Worm (Caenorhabditis elegans) whole organism, young adult: ENCODE results near the gene srlf-11.

ENCODE experiments used
- B0019.2 ChIP-seq: fragments of 200-800 bp; sonication (Bioruptor generic); conservative IDR thresholded peaks from 2 replicates; pipeline ENCODE4 v1.3.6; 2022; ENCODE audit warnings: missing genetic modification reagents, missing genetic modification characterization, missing compliant biosample characterization
- C17E4.6 ChIP-seq: fragments of 200-800 bp; sonication (Bioruptor generic); IDR thresholded peaks from 2 replicates; pipeline ENCODE4 v1.3.6; 2022; ENCODE audit warnings: missing genetic modification reagents, missing genetic modification characterization, missing compliant biosample characterization
- F22D6.2 ChIP-seq: sonication (generic microtip); optimal IDR thresholded peaks from 2 replicates; lab custom pipeline; 2016; ENCODE audit warnings: mild to moderate bottlenecking, missing genetic modification characterization, missing compliant biosample characterization
- F23B12.7 ChIP-seq: sonication (generic microtip); optimal IDR thresholded peaks from 2 replicates; lab custom pipeline; 2017; ENCODE audit warnings: missing genetic modification characterization, mild to moderate bottlenecking, missing compliant biosample characterization, antibody characterized with exemption, moderate library complexity; ENCODE audit not compliant: insufficient read depth
- F57A8.1 ChIP-seq: fragments of 200-800 bp; sonication (Bioruptor generic); optimal IDR thresholded peaks from 2 replicates; lab custom pipeline; 2018; ENCODE audit warnings: mild to moderate bottlenecking, missing genetic modification characterization, moderate library complexity, missing compliant biosample characterization
- F57C9.4 ChIP-seq: sonication (generic microtip); optimal IDR thresholded peaks from 2 replicates; lab custom pipeline; 2017; ENCODE audit warnings: mild to moderate bottlenecking, missing genetic modification characterization, missing compliant biosample characterization
- K11D2.4 ChIP-seq: fragments of 200-800 bp; sonication (Bioruptor generic); IDR thresholded peaks from 2 replicates; pipeline ENCODE4 v1.3.6; 2022; ENCODE audit warnings: missing genetic modification reagents, missing genetic modification characterization, missing compliant biosample characterization
- K12H6.12 ChIP-seq: fragments of 200-800 bp; sonication (Bioruptor generic); optimal IDR thresholded peaks from 2 replicates; lab custom pipeline; 2018; ENCODE audit warnings: mild to moderate bottlenecking, missing genetic modification characterization, missing compliant biosample characterization
- T07F8.4 ChIP-seq: sonication (generic microtip); optimal IDR thresholded peaks from 2 replicates; lab custom pipeline; 2016; ENCODE audit warnings: mild to moderate bottlenecking, missing genetic modification characterization, moderate library complexity, missing compliant biosample characterization
- Y53G8AR.9 ChIP-seq: fragments of 200-800 bp; sonication (Bioruptor generic); conservative IDR thresholded peaks from 2 replicates; pipeline ENCODE4 v1.3.6; 2022; ENCODE audit warnings: missing genetic modification reagents, missing genetic modification characterization, missing compliant biosample characterization
- Y56A3A.18 ChIP-seq: fragments of 200-800 bp; sonication (Bioruptor generic); IDR thresholded peaks from 2 replicates; pipeline ENCODE4 v1.3.6; 2022; ENCODE audit warnings: missing genetic modification reagents, missing genetic modification characterization, missing compliant biosample characterization
- aptf-2 ChIP-seq: fragments of 200-800 bp; sonication (Bioruptor generic); conservative IDR thresholded peaks from 2 replicates; pipeline ENCODE4 v1.3.6; 2022; ENCODE audit warnings: missing genetic modification reagents, missing genetic modification characterization, missing compliant biosample characterization
- attf-3 ChIP-seq: fragments of 200-800 bp; sonication (Bioruptor generic); conservative IDR thresholded peaks from 2 replicates; pipeline ENCODE4 v1.3.6; 2022; ENCODE audit warnings: missing genetic modification reagents, missing genetic modification characterization, missing compliant biosample characterization
- attf-5 ChIP-seq: fragments of 200-800 bp; sonication (Bioruptor generic); optimal IDR thresholded peaks from 2 replicates; lab custom pipeline; 2018; ENCODE audit warnings: mild to moderate bottlenecking, missing genetic modification characterization, missing compliant biosample characterization
- cebp-1 ChIP-seq, 2 experiments: fragments of 200-800 bp in 1 of 2; sonication (Bioruptor generic) in 1 of 2; sonication (generic microtip) in 1 of 2; IDR thresholded peaks in 1 of 2; optimal IDR thresholded peaks in 1 of 2; 2 replicates each; pipeline versions ENCODE4 v1.3.6 to Lab custom; 2017 to 2022; ENCODE audit warnings: missing compliant biosample characterization in 2 of 2, missing genetic modification characterization in 2 of 2, mild to moderate bottlenecking in 1 of 2, missing genetic modification reagents in 1 of 2, moderate library complexity in 1 of 2
- cebp-2 ChIP-seq: fragments of 200-800 bp; sonication (Bioruptor generic); IDR thresholded peaks from 2 replicates; pipeline ENCODE4 v1.3.6; 2022; ENCODE audit warnings: missing genetic modification characterization, missing compliant biosample characterization
- ceh-100 ChIP-seq: fragments of 200-800 bp; sonication (Bioruptor generic); IDR thresholded peaks from 2 replicates; pipeline ENCODE4 v1.3.6; 2022; ENCODE audit warnings: missing genetic modification reagents, missing genetic modification characterization, missing compliant biosample characterization
- efl-1 ChIP-seq: fragments of 150-350 bp; optimal IDR thresholded peaks from 2 replicates; lab custom pipeline; 2014; ENCODE audit warnings: missing biosample characterization, missing genetic modification reagents, missing genetic modification characterization
- egl-44 ChIP-seq: fragments of 200-800 bp; sonication (Bioruptor generic); IDR thresholded peaks from 2 replicates; pipeline ENCODE4 v1.3.6; 2022; ENCODE audit warnings: missing genetic modification reagents, missing genetic modification characterization, missing compliant biosample characterization
- egrh-3 ChIP-seq: fragments of 200-800 bp; sonication (Bioruptor generic); IDR thresholded peaks from 2 replicates; pipeline ENCODE4 v1.3.6; 2022; ENCODE audit warnings: missing genetic modification reagents, missing genetic modification characterization, missing compliant biosample characterization
- ekl-4 ChIP-seq: fragments of 200-800 bp; sonication (Bioruptor generic); IDR thresholded peaks from 2 replicates; pipeline ENCODE4 v1.3.6; 2022; ENCODE audit warnings: missing genetic modification reagents, missing genetic modification characterization, missing compliant biosample characterization
- gei-17 ChIP-seq: fragments of 200-800 bp; sonication (Bioruptor generic); optimal IDR thresholded peaks from 2 replicates; lab custom pipeline; 2018; ENCODE audit warnings: mild to moderate bottlenecking, missing genetic modification characterization, missing compliant biosample characterization
- hsf-1 ChIP-seq: fragments of 200-800 bp; sonication (Bioruptor generic); IDR thresholded peaks from 2 replicates; pipeline ENCODE4 v1.3.6; 2022; ENCODE audit warnings: missing genetic modification reagents, missing genetic modification characterization, missing compliant biosample characterization
- let-526 ChIP-seq: fragments of 200-800 bp; sonication (Bioruptor generic); IDR thresholded peaks from 2 replicates; pipeline ENCODE4 v1.3.6; 2022; ENCODE audit warnings: missing genetic modification reagents, missing genetic modification characterization, missing compliant biosample characterization
- lin-40 ChIP-seq: sonication (generic microtip); optimal IDR thresholded peaks from 2 replicates; lab custom pipeline; 2016; ENCODE audit warnings: missing genetic modification characterization, mild to moderate bottlenecking, missing compliant biosample characterization, missing genotype, missing genetic modification reagents
- lin-54 ChIP-seq: fragments of 200-800 bp; sonication (Bioruptor generic); optimal IDR thresholded peaks from 2 replicates; lab custom pipeline; 2018; ENCODE audit warnings: mild to moderate bottlenecking, missing genetic modification characterization, missing compliant biosample characterization
- lir-1 ChIP-seq: fragments of 200-800 bp; sonication (Bioruptor generic); conservative IDR thresholded peaks from 2 replicates; pipeline ENCODE4 v1.3.6; 2022; ENCODE audit warnings: missing genetic modification reagents, missing genetic modification characterization, missing compliant biosample characterization
- madf-10 ChIP-seq: sonication (generic microtip); optimal IDR thresholded peaks from 2 replicates; lab custom pipeline; 2016; ENCODE audit warnings: mild to moderate bottlenecking, missing genetic modification characterization, missing compliant biosample characterization
- madf-8 ChIP-seq: fragments of 200-800 bp; sonication (Bioruptor generic); conservative IDR thresholded peaks from 2 replicates; pipeline ENCODE4 v1.3.6; 2022; ENCODE audit warnings: missing genetic modification reagents, missing genetic modification characterization, missing compliant biosample characterization
- mcd-1 ChIP-seq: fragments of 200-800 bp; sonication (Bioruptor generic); IDR thresholded peaks from 2 replicates; pipeline ENCODE4 v1.3.6; 2022; ENCODE audit warnings: missing genetic modification reagents, missing genetic modification characterization, missing compliant biosample characterization
- mel-28 ChIP-seq: sonication (generic microtip); optimal IDR thresholded peaks from 2 replicates; lab custom pipeline; 2016; ENCODE audit warnings: borderline replicate concordance, mild to moderate bottlenecking, missing genetic modification characterization, missing compliant biosample characterization
- nhr-120 ChIP-seq: fragments of 200-800 bp; sonication (Bioruptor generic); IDR thresholded peaks from 2 replicates; pipeline ENCODE4 v1.3.6; 2022; ENCODE audit warnings: missing genetic modification characterization, missing compliant biosample characterization
- nhr-179 ChIP-seq: sonication (generic microtip); optimal IDR thresholded peaks from 2 replicates; lab custom pipeline; 2016; ENCODE audit warnings: mild to moderate bottlenecking, missing genetic modification characterization, missing compliant biosample characterization
- nhr-27 ChIP-seq: fragments of 200-800 bp; sonication (Bioruptor generic); optimal IDR thresholded peaks from 2 replicates; lab custom pipeline; 2018; ENCODE audit warnings: mild to moderate bottlenecking, missing genetic modification characterization, moderate library complexity, missing compliant biosample characterization
- nhr-80 ChIP-seq: sonication (generic microtip); optimal IDR thresholded peaks from 2 replicates; lab custom pipeline; 2016; ENCODE audit warnings: missing genetic modification characterization, missing compliant biosample characterization
- pbrm-1 ChIP-seq: fragments of 200-800 bp; sonication (Bioruptor generic); IDR thresholded peaks from 2 replicates; pipeline ENCODE4 v1.3.6; 2022; ENCODE audit warnings: missing genetic modification reagents, missing genetic modification characterization, missing compliant biosample characterization
- sea-2 ChIP-seq: fragments of 200-800 bp; sonication (Bioruptor generic); IDR thresholded peaks from 2 replicates; pipeline ENCODE4 v1.3.6; 2022; ENCODE audit warnings: missing genetic modification characterization, missing compliant biosample characterization
- snpc-1.1 ChIP-seq: sonication (generic microtip); optimal IDR thresholded peaks from 2 replicates; lab custom pipeline; 2017; ENCODE audit warnings: missing genetic modification characterization, mild to moderate bottlenecking, missing compliant biosample characterization, antibody characterized with exemption, moderate library complexity, missing genotype, missing genetic modification reagents; ENCODE audit not compliant: insufficient read depth
- snpc-4 ChIP-seq, 5 experiments: fragments of 150-350 bp in 1 of 5; sonication (generic microtip) in 4 of 5; optimal IDR thresholded peaks; 2 replicates each; lab custom pipeline; 2014 to 2018; ENCODE audit warnings: missing genetic modification characterization in 5 of 5, missing biosample characterization in 3 of 5, antibody characterized with exemption in 2 of 5, mild to moderate bottlenecking in 2 of 5, missing compliant biosample characterization in 2 of 5, missing genotype in 2 of 5, moderate library complexity in 2 of 5, missing genetic modification reagents in 1 of 5
- tbp1 ChIP-seq: fragments of 200-800 bp; sonication (Bioruptor generic); optimal IDR thresholded peaks from 2 replicates; lab custom pipeline; 2018; ENCODE audit warnings: mild to moderate bottlenecking, missing genetic modification characterization, missing compliant biosample characterization
- tlf-1 ChIP-seq: fragments of 200-800 bp; sonication (Bioruptor generic); optimal IDR thresholded peaks from 2 replicates; lab custom pipeline; 2018; ENCODE audit warnings: mild to moderate bottlenecking, missing genetic modification characterization, missing compliant biosample characterization
- unc-130 ChIP-seq: sonication (generic microtip); optimal IDR thresholded peaks from 2 replicates; lab custom pipeline; 2016; ENCODE audit warnings: missing genetic modification reagents, missing genetic modification characterization, missing compliant biosample characterization
- unc-62 ChIP-seq: fragments of 150-350 bp; optimal IDR thresholded peaks from 2 replicates; lab custom pipeline; 2014; ENCODE audit warnings: missing biosample characterization, missing genetic modification reagents, missing genetic modification characterization
- ztf-25 ChIP-seq: fragments of 200-800 bp; sonication (Bioruptor generic); IDR thresholded peaks from 2 replicates; pipeline ENCODE4 v1.3.6; 2022; ENCODE audit warnings: missing genetic modification reagents, missing genetic modification characterization, missing compliant biosample characterization
- ztf-26 ChIP-seq: sonication (generic microtip); optimal IDR thresholded peaks from 2 replicates; lab custom pipeline; 2017; ENCODE audit warnings: missing genetic modification characterization, missing compliant biosample characterization
- ztf-28 ChIP-seq: fragments of 200-800 bp; sonication (Bioruptor generic); IDR thresholded peaks from 2 replicates; pipeline ENCODE4 v1.3.6; 2022; ENCODE audit warnings: missing genetic modification reagents, missing genetic modification characterization, missing compliant biosample characterization
- ztf-3 ChIP-seq: fragments of 200-800 bp; sonication (Bioruptor generic); optimal IDR thresholded peaks from 2 replicates; lab custom pipeline; 2018; ENCODE audit warnings: mild to moderate bottlenecking, missing genetic modification characterization, missing compliant biosample characterization

srlf-11 gene

DNA sequence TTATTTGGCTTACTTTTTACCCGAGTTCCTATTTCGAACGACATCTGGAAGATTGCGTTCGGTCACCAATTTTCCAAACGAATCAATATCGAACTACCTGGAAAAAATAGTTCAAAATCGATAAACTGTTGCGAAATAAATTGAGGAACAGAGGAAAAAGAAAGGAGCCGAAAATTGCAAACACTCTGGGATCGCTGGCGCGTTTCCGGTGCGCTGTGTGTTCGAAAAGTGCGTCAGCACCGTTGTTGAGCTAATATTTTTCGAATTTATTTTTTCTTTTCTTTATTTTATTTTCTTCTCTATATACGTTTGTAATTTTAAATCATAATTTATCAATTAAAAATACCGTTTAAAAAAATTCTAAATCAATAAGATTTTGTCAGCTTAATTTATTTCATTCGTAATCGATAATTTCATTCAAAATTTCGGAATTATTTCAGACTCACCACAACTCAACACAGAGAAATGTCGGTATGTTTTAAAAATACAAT, 47.3 kb upstream of the srlf-11 start, which contains the start of the genes dnc-1 and lsm-7 (continued):
- no peak for TF ChIP-seq aptf-2 (GFP tag; lab: Robert Waterston, UW)
- peak; percentile 77 for TF ChIP-seq lin-54 (GFP tag; lab: Kevin White, UChicago)
- TF ChIP-seq cebp-1 (GFP tag; IDR thresholded peaks at IDR 0.05; lab: Robert Waterston, UW), result peak; percentile 93
- TF ChIP-seq cebp-1 (tag; optimal IDR thresholded peaks at IDR 0.05; lab: Kevin White, UChicago), result peak; percentile 99
- no peak for TF ChIP-seq nhr-179 (tag; lab: Kevin White, UChicago)
- no peak for TF ChIP-seq C17E4.6 (GFP tag; lab: Robert Waterston, UW)
- no peak for TF ChIP-seq gei-17 (GFP tag; lab: Kevin White, UChicago)
- TF ChIP-seq F22D6.2, result no peak
- TF ChIP-seq ekl-4 (GFP tag; lab: Robert Waterston, UW), result 0 out of 2 replicates have a peak, but pooled peaks have one; percentile 13
- TF ChIP-seq cebp-2 (GFP tag; lab: Robert Waterston, UW), result no peak
- 0 out of 2 replicates have a peak, but pooled peaks have one; percentile 31 for TF ChIP-seq egl-44 (GFP tag; lab: Robert Waterston, UW)
- TF ChIP-seq efl-1 (GFP tag; lab: Kevin White, UChicago), result no peak
- TF ChIP-seq sea-2, result no peak
- TF ChIP-seq F57A8.1 (GFP tag; lab: Kevin White, UChicago), result no peak
- peak; percentile 67 for TF ChIP-seq Y53G8AR.9 (GFP tag; lab: Robert Waterston, UW)
- TF ChIP-seq nhr-27 (tag; lab: Kevin White, UChicago), result no peak
- no peak for TF ChIP-seq F57C9.4 (tag; lab: Kevin White, UChicago)
- TF ChIP-seq B0019.2 (GFP tag; lab: Robert Waterston, UW), result 0 out of 2 replicates have a peak, but pooled peaks have one; percentile 6
- peak; percentile 20 for TF ChIP-seq tlf-1 (GFP tag; lab: Kevin White, UChicago)
- peak; percentile 64; the same call in 1 of the 2 replicates for TF ChIP-seq pbrm-1
- TF ChIP-seq ztf-3 (GFP tag; lab: Kevin White, UChicago), result no peak
- peak; percentile 51 for TF ChIP-seq tbp1
- TF ChIP-seq lin-40 (tag; lab: Kevin White, UChicago), result peak; percentile 26
- no peak for TF ChIP-seq nhr-120 (GFP tag; lab: Robert Waterston, UW)
- TF ChIP-seq Y56A3A.18 (GFP tag; lab: Robert Waterston, UW), result no peak
- peak; percentile 67 for TF ChIP-seq nhr-80
- TF ChIP-seq madf-8, result no peak
- no peak for TF ChIP-seq ztf-25 (GFP tag; lab: Robert Waterston, UW)
- TF ChIP-seq madf-10 (tag; lab: Kevin White, UChicago), result peak; percentile 5
- peak; percentile 96 for TF ChIP-seq attf-5 (GFP tag; lab: Kevin White, UChicago)
- no peak for TF ChIP-seq ceh-100 (GFP tag; lab: Robert Waterston, UW)
- no peak for TF ChIP-seq mel-28
- TF ChIP-seq unc-130 (GFP tag; lab: Kevin White, UChicago), result no peak
- no peak for TF ChIP-seq lir-1
- peak; percentile 68 for TF ChIP-seq K11D2.4 (GFP tag; lab: Robert Waterston, UW)
- TF ChIP-seq ztf-28 (GFP tag; lab: Robert Waterston, UW), result no peak
- TF ChIP-seq egrh-3 (GFP tag; lab: Robert Waterston, UW), result no peak
- peak; percentile 80 for TF ChIP-seq F23B12.7 (tag; lab: Kevin White, UChicago)
- peak; percentile 57 for TF ChIP-seq ztf-26
- TF ChIP-seq let-526 (GFP tag; lab: Robert Waterston, UW), result no peak
- TF ChIP-seq unc-62 (GFP tag; lab: Kevin White, UChicago), result no peak
- peak; percentile 65 for TF ChIP-seq mcd-1 (GFP tag; lab: Robert Waterston, UW)
- no peak for TF ChIP-seq snpc-1.1 (tag; lab: Kevin White, UChicago)
- TF ChIP-seq T07F8.4 (tag; lab: Kevin White, UChicago), result no peak
- TF ChIP-seq K12H6.12 (tag; lab: Kevin White, UChicago), result peak; percentile 52
- no peak for TF ChIP-seq hsf-1 (GFP tag; lab: Robert Waterston, UW)
- no peak for TF ChIP-seq attf-3 (GFP tag; lab: Robert Waterston, UW)
- TF ChIP-seq snpc-4 (GFP tag; optimal IDR thresholded peaks at IDR 0.05; lab: Kevin White, UChicago), result no peak
- peak; percentile 1 to 54 (median 45) for TF ChIP-seq snpc-4 (tag; optimal IDR thresholded peaks at IDR 0.05; lab: Kevin White, UChicago)
